Fruit fly (Drosophila melanogaster) whole organism, embryonic: ENCODE results near the gene Drice.

Experiments
- ATbp ChIP-seq: fragments of 200-800 bp; sonication (Bioruptor generic); optimal IDR thresholded peaks from 2 replicates; lab custom pipeline; 2017; ENCODE audit warnings: missing biosample characterization, mild to moderate bottlenecking, missing genetic modification characterization, missing genetic modification reagents
- Atf6 ChIP-seq: fragments of 200-800 bp; sonication (Bioruptor generic); IDR thresholded peaks from 2 replicates; pipeline ENCODE4 v1.3.6; 2022; ENCODE audit warnings: missing biosample characterization, missing genetic modification characterization
- Bgb ChIP-seq: fragments of 200-800 bp; sonication (Bioruptor generic); IDR thresholded peaks from 2 replicates; pipeline ENCODE4 v1.3.6; 2022; ENCODE audit warnings: missing biosample characterization, missing genetic modification characterization; ENCODE audit not compliant: partially characterized antibody
- CG12155 ChIP-seq: fragments of 200-800 bp; sonication (Bioruptor generic); optimal IDR thresholded peaks from 3 replicates; lab custom pipeline; 2016; ENCODE audit warnings: missing biosample characterization, missing genetic modification characterization
- CG12219 ChIP-seq: fragments of 200-800 bp; sonication (Bioruptor generic); optimal IDR thresholded peaks from 3 replicates; lab custom pipeline; 2018; ENCODE audit warnings: missing biosample characterization, mild to moderate bottlenecking, missing genetic modification characterization
- CG12769 ChIP-seq: fragments of 200-800 bp; sonication (Bioruptor generic); optimal IDR thresholded peaks from 2 replicates; lab custom pipeline; 2019; ENCODE audit warnings: missing biosample characterization, mild to moderate bottlenecking, missing genetic modification characterization, moderate library complexity
- CG13287 ChIP-seq: fragments of 200-800 bp; sonication (Bioruptor generic); IDR thresholded peaks from 2 replicates; pipeline ENCODE4 v1.3.6; 2022; ENCODE audit warnings: missing biosample characterization, missing genetic modification characterization; ENCODE audit not compliant: partially characterized antibody
- CG15011 ChIP-seq: fragments of 200-800 bp; sonication (Bioruptor generic); optimal IDR thresholded peaks from 3 replicates; lab custom pipeline; 2018; ENCODE audit warnings: missing biosample characterization, mild to moderate bottlenecking, missing genetic modification characterization
- CG16779 ChIP-seq: fragments of 200-800 bp; sonication (Bioruptor generic); IDR thresholded peaks from 2 replicates; pipeline ENCODE4 v1.3.6; 2022; ENCODE audit warnings: missing biosample characterization, missing genetic modification characterization
- CG18011 ChIP-seq: fragments of 200-800 bp; sonication (Bioruptor generic); optimal IDR thresholded peaks from 2 replicates; lab custom pipeline; 2017; ENCODE audit warnings: missing biosample characterization, missing genetic modification characterization, mild to moderate bottlenecking, moderate library complexity, missing genotype
- CG2129 ChIP-seq: fragments of 200-800 bp; sonication (Bioruptor generic); IDR thresholded peaks from 2 replicates; pipeline ENCODE4 v1.3.6; 2022; ENCODE audit warnings: missing biosample characterization, missing genetic modification characterization; ENCODE audit not compliant: partially characterized antibody
- CG2678 ChIP-seq: fragments of 200-800 bp; sonication (Bioruptor generic); optimal IDR thresholded peaks from 3 replicates; lab custom pipeline; 2019; ENCODE audit warnings: missing biosample characterization, mild to moderate bottlenecking, missing genetic modification characterization, moderate library complexity
- CG30020 ChIP-seq: fragments of 200-800 bp; optimal IDR thresholded peaks from 2 replicates; lab custom pipeline; 2019; ENCODE audit warnings: missing biosample characterization, mild to moderate bottlenecking, missing genetic modification characterization, moderate library complexity
- CG4360 ChIP-seq: fragments of 200-800 bp; sonication (Bioruptor generic); IDR thresholded peaks from 2 replicates; pipeline ENCODE4 v1.3.6; 2022; ENCODE audit warnings: missing biosample characterization, missing genetic modification characterization
- CG4424 ChIP-seq: fragments of 200-800 bp; sonication (Bioruptor generic); optimal IDR thresholded peaks from 3 replicates; lab custom pipeline; 2016; ENCODE audit warnings: missing biosample characterization, missing genetic modification characterization
- CG4854 ChIP-seq: fragments of 200-800 bp; sonication (Bioruptor generic); optimal IDR thresholded peaks from 2 replicates; lab custom pipeline; 2016; ENCODE audit warnings: missing biosample characterization, missing genetic modification characterization, inconsistent platforms
- CG6683 ChIP-seq: fragments of 200-800 bp; sonication (Bioruptor generic); optimal IDR thresholded peaks from 2 replicates; lab custom pipeline; 2017; ENCODE audit warnings: missing biosample characterization, mild to moderate bottlenecking, missing genetic modification characterization, missing genetic modification reagents
- CG8290 ChIP-seq, 3 experiments: fragments of 200-800 bp; sonication (Bioruptor generic); optimal IDR thresholded peaks; 2 replicates each; lab custom pipeline; 2016 to 2019; ENCODE audit warnings: missing biosample characterization in 3 of 3, missing genetic modification characterization in 3 of 3, mild to moderate bottlenecking in 2 of 3, moderate library complexity in 1 of 3
- CG8924 ChIP-seq: fragments of 200-800 bp; optimal IDR thresholded peaks from 3 replicates; lab custom pipeline; 2019; ENCODE audit warnings: missing biosample characterization, mild to moderate bottlenecking, missing genetic modification characterization, moderate library complexity
- CG9727 ChIP-seq: fragments of 200-800 bp; sonication (Bioruptor generic); optimal IDR thresholded peaks from 3 replicates; lab custom pipeline; 2017; ENCODE audit warnings: missing biosample characterization, mild to moderate bottlenecking, missing genetic modification characterization
- CrebB ChIP-seq: fragments of 200-800 bp; sonication (Bioruptor generic); optimal IDR thresholded peaks from 3 replicates; lab custom pipeline; 2018; ENCODE audit warnings: missing biosample characterization, mild to moderate bottlenecking, missing genetic modification characterization
- Fer3 ChIP-seq: fragments of 200-800 bp; sonication (Bioruptor generic); optimal IDR thresholded peaks from 2 replicates; lab custom pipeline; 2018; ENCODE audit warnings: missing biosample characterization, mild to moderate bottlenecking, missing genetic modification characterization, moderate library complexity
- Jarid2 ChIP-seq: fragments of 200-800 bp; sonication (Bioruptor generic); optimal IDR thresholded peaks from 3 replicates; lab custom pipeline; 2017; ENCODE audit warnings: mild to moderate bottlenecking, missing biosample characterization, missing genetic modification reagents, missing genetic modification characterization
- MTF-1 ChIP-seq: fragments of 200-800 bp; sonication (Bioruptor generic); optimal IDR thresholded peaks from 2 replicates; lab custom pipeline; 2018; ENCODE audit warnings: missing biosample characterization, mild to moderate bottlenecking, missing genetic modification characterization, borderline replicate concordance
- NC2α ChIP-seq: fragments of 200-800 bp; sonication (Bioruptor generic); optimal IDR thresholded peaks from 2 replicates; lab custom pipeline; 2016; ENCODE audit warnings: missing biosample characterization, missing genetic modification characterization
- Neu2 ChIP-seq: fragments of 200-800 bp; sonication (Bioruptor generic); optimal IDR thresholded peaks from 3 replicates; lab custom pipeline; 2016; ENCODE audit warnings: missing biosample characterization, missing genetic modification characterization, borderline replicate concordance
- Oaz ChIP-seq: fragments of 200-800 bp; sonication (Bioruptor generic); IDR thresholded peaks from 2 replicates; pipeline ENCODE4 v1.3.6; 2022; ENCODE audit warnings: missing biosample characterization, missing genetic modification characterization
- Scr ChIP-seq: fragments of 200-800 bp; sonication (Bioruptor generic); IDR thresholded peaks from 2 replicates; pipeline ENCODE4 v1.3.6; 2022; ENCODE audit warnings: missing biosample characterization, missing genetic modification characterization; ENCODE audit not compliant: partially characterized antibody
- al ChIP-seq: fragments of 200-800 bp; sonication (Bioruptor generic); IDR thresholded peaks from 2 replicates; pipeline ENCODE4 v1.3.6; 2022; ENCODE audit warnings: missing biosample characterization, missing genetic modification characterization
- amos ChIP-seq: fragments of 200-800 bp; sonication (Bioruptor generic); IDR thresholded peaks from 2 replicates; pipeline ENCODE4 v1.3.6; 2022; ENCODE audit warnings: missing biosample characterization, missing genetic modification characterization; ENCODE audit not compliant: partially characterized antibody
- ase ChIP-seq: fragments of 200-800 bp; sonication (Bioruptor generic); IDR thresholded peaks from 3 replicates; pipeline ENCODE4 v1.3.6; 2022; ENCODE audit warnings: missing biosample characterization, missing genetic modification characterization
- caup ChIP-seq: fragments of 200-800 bp; sonication (Bioruptor generic); optimal IDR thresholded peaks from 3 replicates; lab custom pipeline; 2017; ENCODE audit warnings: missing biosample characterization, mild to moderate bottlenecking, missing genetic modification characterization, moderate library complexity; ENCODE audit not compliant: severe bottlenecking
- chinmo ChIP-seq: fragments of 200-800 bp; sonication (Bioruptor generic); IDR thresholded peaks from 4 replicates; pipeline ENCODE4 v1.3.6; 2022; ENCODE audit warnings: missing biosample characterization, missing genetic modification characterization; ENCODE audit not compliant: partially characterized antibody
- en ChIP-seq: fragments of 200-800 bp; sonication (Bioruptor generic); optimal IDR thresholded peaks from 2 replicates; lab custom pipeline; 2016; ENCODE audit warnings: missing biosample characterization, missing genetic modification characterization
- lilli ChIP-seq: fragments of 200-800 bp; sonication (Bioruptor generic); optimal IDR thresholded peaks from 3 replicates; lab custom pipeline; 2016; ENCODE audit warnings: missing biosample characterization, missing genetic modification characterization
- luna ChIP-seq: fragments of 200-800 bp; sonication (Bioruptor generic); optimal IDR thresholded peaks from 2 replicates; lab custom pipeline; 2016; ENCODE audit warnings: missing biosample characterization, missing genetic modification characterization
- oc ChIP-seq: fragments of 200-800 bp; sonication (Bioruptor generic); optimal IDR thresholded peaks from 2 replicates; lab custom pipeline; 2018; ENCODE audit warnings: missing biosample characterization, mild to moderate bottlenecking, missing genetic modification characterization, moderate library complexity
- onecut ChIP-seq: fragments of 200-800 bp; sonication (Bioruptor generic); IDR thresholded peaks from 2 replicates; pipeline ENCODE4 v1.3.6; 2022; ENCODE audit warnings: missing biosample characterization, missing genetic modification characterization
- phol ChIP-seq: fragments of 200-800 bp; sonication (Bioruptor generic); optimal IDR thresholded peaks from 3 replicates; lab custom pipeline; 2018; ENCODE audit warnings: missing biosample characterization, mild to moderate bottlenecking, missing genetic modification characterization, moderate library complexity
- pnt ChIP-seq: fragments of 200-800 bp; sonication (Bioruptor generic); optimal IDR thresholded peaks from 3 replicates; lab custom pipeline; 2016; ENCODE audit warnings: missing biosample characterization, missing genetic modification characterization
- pum ChIP-seq: fragments of 200-800 bp; sonication (Bioruptor generic); optimal IDR thresholded peaks from 2 replicates; lab custom pipeline; 2016; ENCODE audit warnings: missing biosample characterization, missing genetic modification characterization
- sd ChIP-seq: fragments of 200-800 bp; sonication (Bioruptor generic); optimal IDR thresholded peaks from 3 replicates; lab custom pipeline; 2018; ENCODE audit warnings: missing biosample characterization, mild to moderate bottlenecking, missing genetic modification characterization, moderate library complexity
- sisA ChIP-seq: fragments of 200-800 bp; sonication (Bioruptor generic); IDR thresholded peaks from 2 replicates; pipeline ENCODE4 v1.3.6; 2022; ENCODE audit warnings: missing biosample characterization, missing genetic modification characterization
- slp2 ChIP-seq: fragments of 200-800 bp; sonication (Bioruptor generic); optimal IDR thresholded peaks from 2 replicates; lab custom pipeline; 2016; ENCODE audit warnings: missing biosample characterization, missing genetic modification characterization
- ssp ChIP-seq: fragments of 200-800 bp; sonication (Bioruptor generic); IDR thresholded peaks from 2 replicates; pipeline ENCODE4 v1.3.6; 2022; ENCODE audit warnings: missing biosample characterization, missing genetic modification characterization
- sug ChIP-seq: fragments of 200-800 bp; optimal IDR thresholded peaks from 2 replicates; lab custom pipeline; 2019; ENCODE audit warnings: missing biosample characterization, mild to moderate bottlenecking, missing genetic modification characterization, moderate library complexity
- tap ChIP-seq: fragments of 200-800 bp; optimal IDR thresholded peaks from 3 replicates; lab custom pipeline; 2019; ENCODE audit warnings: missing biosample characterization, mild to moderate bottlenecking, missing genetic modification characterization, moderate library complexity
- unc-4 ChIP-seq: fragments of 200-800 bp; sonication (Bioruptor generic); IDR thresholded peaks from 2 replicates; pipeline ENCODE4 v1.3.6; 2022; ENCODE audit warnings: missing biosample characterization, missing genetic modification characterization; ENCODE audit not compliant: partially characterized antibody
- zen2 ChIP-seq: fragments of 200-800 bp; sonication (Bioruptor generic); IDR thresholded peaks from 3 replicates; pipeline ENCODE4 v1.3.6; 2022; ENCODE audit warnings: missing biosample characterization, missing genetic modification characterization; ENCODE audit not compliant: partially characterized antibody

Gene Drice

dm6 chr3R:29841293-29841791 lies 41.9 kb downstream of the Drice start, which contains the start of gene Cad99C (continued):
- no peak for TF ChIP-seq sug (tag; lab: Kevin White, UChicago)
- TF ChIP-seq pnt: peak; percentile 1
- TF ChIP-seq Oaz: no peak
- no peak for TF ChIP-seq onecut (GFP tag; lab: Robert Waterston, UW)
- TF ChIP-seq CG12769 (tag; lab: Kevin White, UChicago): peak; percentile 50
- no peak for TF ChIP-seq ssp (GFP tag; lab: Robert Waterston, UW)
- TF ChIP-seq chinmo (GFP tag; lab: Robert Waterston, UW): peak; percentile 98
- no peak for TF ChIP-seq CG8290 (GFP tag; optimal IDR thresholded peaks at IDR 0.05; lab: Kevin White, UChicago)
- TF ChIP-seq CG8290 (tag; optimal IDR thresholded peaks at IDR 0.05; lab: Kevin White, UChicago): no peak
- no peak for TF ChIP-seq CG4360 (GFP tag; lab: Robert Waterston, UW)
- TF ChIP-seq en (GFP tag; lab: Kevin White, UChicago): no peak
- TF ChIP-seq Jarid2: peak; percentile 90
- no peak for TF ChIP-seq Neu2 (GFP tag; lab: Kevin White, UChicago)
- no peak for TF ChIP-seq phol (tag; lab: Kevin White, UChicago)
- no peak for TF ChIP-seq CG15011 (GFP tag; lab: Kevin White, UChicago)
- peak; percentile 35; the same call in 1 of the 2 replicates for TF ChIP-seq unc-4 (GFP tag; lab: Robert Waterston, UW)
- TF ChIP-seq CG18011 (GFP tag; lab: Kevin White, UChicago): no peak
- TF ChIP-seq CG16779 (GFP tag; lab: Robert Waterston, UW): no peak
- TF ChIP-seq zen2 (GFP tag; lab: Robert Waterston, UW): no peak
- no peak for TF ChIP-seq slp2 (GFP tag; lab: Kevin White, UChicago)
- no peak for TF ChIP-seq CG9727 (GFP tag; lab: Kevin White, UChicago)
- no peak for TF ChIP-seq luna (GFP tag; lab: Kevin White, UChicago)
- TF ChIP-seq NC2α (GFP tag; lab: Kevin White, UChicago): peak; percentile 11
- no peak for TF ChIP-seq sisA
- TF ChIP-seq CG30020: no peak
- TF ChIP-seq ATbp (GFP tag; lab: Kevin White, UChicago): no peak
- TF ChIP-seq CG12155 (GFP tag; lab: Kevin White, UChicago): peak; percentile 24
- peak; percentile 61 for TF ChIP-seq sd (tag; lab: Kevin White, UChicago)
- no peak for TF ChIP-seq lilli (GFP tag; lab: Kevin White, UChicago)
- TF ChIP-seq CG6683 (GFP tag; lab: Kevin White, UChicago): no peak
- TF ChIP-seq oc: peak; percentile 14
- TF ChIP-seq MTF-1 (GFP tag; lab: Kevin White, UChicago): no peak
- no peak for TF ChIP-seq CG2129 (GFP tag; lab: Robert Waterston, UW)
- no peak for TF ChIP-seq Fer3 (tag; lab: Kevin White, UChicago)
- no peak for TF ChIP-seq CG12219 (GFP tag; lab: Kevin White, UChicago)
- no peak for TF ChIP-seq al (GFP tag; lab: Robert Waterston, UW)
- no peak for TF ChIP-seq ase
- 0 out of 2 replicates have a peak, but pooled peaks have one; percentile 29 for TF ChIP-seq Atf6 (GFP tag; lab: Robert Waterston, UW)
- peak; percentile 21; the same call in 1 of the 2 replicates for TF ChIP-seq CG13287 (GFP tag; lab: Robert Waterston, UW)
- TF ChIP-seq CG2678 (tag; lab: Kevin White, UChicago): no peak
- TF ChIP-seq CG8924 (tag; lab: Kevin White, UChicago): no peak
- TF ChIP-seq amos (GFP tag; lab: Robert Waterston, UW): peak; percentile 39; the same call in 1 of the 2 replicates
- TF ChIP-seq CrebB (tag; lab: Kevin White, UChicago): no peak
- TF ChIP-seq Scr: no peak; the same call in 1 of the 2 replicates
- TF ChIP-seq CG4424 (GFP tag; lab: Kevin White, UChicago): no peak
- no peak for TF ChIP-seq tap (tag; lab: Kevin White, UChicago)
- TF ChIP-seq Bgb (GFP tag; lab: Robert Waterston, UW): peak; percentile 44; the same call in 1 of the 2 replicates
- peak; percentile 27 for TF ChIP-seq caup (GFP tag; lab: Kevin White, UChicago)
- no peak for TF ChIP-seq pum (GFP tag; lab: Kevin White, UChicago)
- TF ChIP-seq CG4854 (GFP tag; lab: Kevin White, UChicago): no peak
